Fruit fly (Drosophila melanogaster) whole organism, embryonic: Measurements from ENCODE around the gene Arf4.

Source experiments
- Abd-B ChIP-seq: fragments of 200-800 bp; sonication (Bioruptor generic); optimal IDR thresholded peaks from 2 replicates; lab custom pipeline; 2018; ENCODE audit warnings: missing biosample characterization, mild to moderate bottlenecking, missing genetic modification characterization, moderate library complexity
- Atf6 ChIP-seq: fragments of 200-800 bp; sonication (Bioruptor generic); IDR thresholded peaks from 2 replicates; pipeline ENCODE4 v1.3.6; 2022; ENCODE audit warnings: missing biosample characterization, missing genetic modification characterization
- CG10366 ChIP-seq: fragments of 200-800 bp; sonication (Bioruptor generic); IDR thresholded peaks from 2 replicates; pipeline ENCODE4 v1.3.6; 2022; ENCODE audit warnings: missing biosample characterization, missing genetic modification characterization
- CG11695 ChIP-seq: fragments of 200-800 bp; sonication (Bioruptor generic); IDR thresholded peaks from 3 replicates; pipeline ENCODE4 v1.3.6; 2022; ENCODE audit warnings: missing biosample characterization, missing genetic modification characterization
- CG16779 ChIP-seq: fragments of 200-800 bp; sonication (Bioruptor generic); IDR thresholded peaks from 2 replicates; pipeline ENCODE4 v1.3.6; 2022; ENCODE audit warnings: missing biosample characterization, missing genetic modification characterization
- CG1792 ChIP-seq: fragments of 200-800 bp; sonication (Bioruptor generic); optimal IDR thresholded peaks from 2 replicates; lab custom pipeline; 2016; ENCODE audit warnings: missing biosample characterization, missing genetic modification characterization
- CG18599 ChIP-seq: fragments of 200-800 bp; sonication (Bioruptor generic); optimal IDR thresholded peaks from 3 replicates; lab custom pipeline; 2017; ENCODE audit warnings: missing biosample characterization, missing genetic modification characterization, mild to moderate bottlenecking, moderate library complexity, missing genetic modification reagents
- CG18619 ChIP-seq: fragments of 200-800 bp; sonication (Bioruptor generic); optimal IDR thresholded peaks from 3 replicates; lab custom pipeline; 2017; ENCODE audit warnings: missing biosample characterization, mild to moderate bottlenecking, missing genetic modification characterization
- CG2116 ChIP-seq: fragments of 200-800 bp; sonication (Bioruptor generic); optimal IDR thresholded peaks from 3 replicates; lab custom pipeline; 2018; ENCODE audit warnings: missing biosample characterization, mild to moderate bottlenecking, missing genetic modification characterization
- CG30431 ChIP-seq: fragments of 200-800 bp; sonication (Bioruptor generic); optimal IDR thresholded peaks from 2 replicates; lab custom pipeline; 2017; ENCODE audit warnings: missing biosample characterization, missing genetic modification characterization
- CG31224 ChIP-seq: fragments of 200-800 bp; sonication (Bioruptor generic); IDR thresholded peaks from 2 replicates; pipeline ENCODE4 v1.3.6; 2022; ENCODE audit warnings: missing biosample characterization, missing genetic modification characterization
- CG42726 ChIP-seq: fragments of 200-800 bp; sonication (Bioruptor generic); IDR thresholded peaks from 2 replicates; pipeline ENCODE4 v1.3.6; 2022; ENCODE audit warnings: missing biosample characterization, missing genetic modification characterization; ENCODE audit not compliant: partially characterized antibody
- CG4360 ChIP-seq: fragments of 200-800 bp; sonication (Bioruptor generic); IDR thresholded peaks from 2 replicates; pipeline ENCODE4 v1.3.6; 2022; ENCODE audit warnings: missing biosample characterization, missing genetic modification characterization
- CG4854 ChIP-seq: fragments of 200-800 bp; sonication (Bioruptor generic); optimal IDR thresholded peaks from 2 replicates; lab custom pipeline; 2016; ENCODE audit warnings: missing biosample characterization, missing genetic modification characterization, inconsistent platforms
- CG6175 ChIP-seq: fragments of 200-800 bp; sonication (Bioruptor generic); IDR thresholded peaks from 3 replicates; pipeline ENCODE4 v1.3.6; 2022; ENCODE audit warnings: missing biosample characterization, missing genetic modification characterization
- CG6654 ChIP-seq: fragments of 200-800 bp; sonication (Bioruptor generic); optimal IDR thresholded peaks from 2 replicates; lab custom pipeline; 2017; ENCODE audit warnings: missing biosample characterization, mild to moderate bottlenecking, missing genetic modification characterization
- CG6813 ChIP-seq: fragments of 200-800 bp; sonication (Bioruptor generic); optimal IDR thresholded peaks from 2 replicates; lab custom pipeline; 2017; ENCODE audit warnings: missing biosample characterization, missing genetic modification characterization, mild to moderate bottlenecking, moderate library complexity, missing genetic modification reagents
- CG7556 ChIP-seq: fragments of 200-800 bp; sonication (Bioruptor generic); optimal IDR thresholded peaks from 2 replicates; lab custom pipeline; 2017; ENCODE audit warnings: missing biosample characterization, mild to moderate bottlenecking, missing genetic modification characterization
- CG7928 ChIP-seq: fragments of 200-800 bp; sonication (Bioruptor generic); optimal IDR thresholded peaks from 2 replicates; lab custom pipeline; 2017; ENCODE audit warnings: missing biosample characterization, mild to moderate bottlenecking, missing genetic modification characterization
- CG8089 ChIP-seq: fragments of 200-800 bp; sonication (Bioruptor generic); optimal IDR thresholded peaks from 3 replicates; lab custom pipeline; 2016; ENCODE audit warnings: missing biosample characterization, missing genetic modification characterization
- CG9817 ChIP-seq: fragments of 200-800 bp; sonication (Bioruptor generic); optimal IDR thresholded peaks from 2 replicates; lab custom pipeline; 2018; ENCODE audit warnings: missing biosample characterization, mild to moderate bottlenecking, missing genetic modification characterization, moderate library complexity
- Fer3 ChIP-seq: fragments of 200-800 bp; sonication (Bioruptor generic); optimal IDR thresholded peaks from 2 replicates; lab custom pipeline; 2018; ENCODE audit warnings: missing biosample characterization, mild to moderate bottlenecking, missing genetic modification characterization, moderate library complexity
- H2.0 ChIP-seq: fragments of 200-800 bp; sonication (Bioruptor generic); IDR thresholded peaks from 2 replicates; pipeline ENCODE4 v1.3.6; 2022; ENCODE audit warnings: missing biosample characterization, missing genetic modification characterization
- Hmx ChIP-seq: fragments of 200-800 bp; sonication (Bioruptor generic); optimal IDR thresholded peaks from 2 replicates; lab custom pipeline; 2016; ENCODE audit warnings: missing biosample characterization, missing genetic modification characterization
- Kr ChIP-seq: fragments of 200-800 bp; sonication (Bioruptor generic); optimal IDR thresholded peaks from 2 replicates; lab custom pipeline; 2017; ENCODE audit warnings: missing biosample characterization, mild to moderate bottlenecking, missing genetic modification characterization
- Lim3 ChIP-seq: fragments of 200-800 bp; sonication (Bioruptor generic); IDR thresholded peaks from 2 replicates; pipeline ENCODE4 v1.3.6; 2022; ENCODE audit warnings: missing biosample characterization, missing genetic modification characterization
- Mad ChIP-seq: fragments of 200-800 bp; sonication (Bioruptor generic); optimal IDR thresholded peaks from 2 replicates; lab custom pipeline; 2016; ENCODE audit warnings: missing biosample characterization, missing genetic modification characterization
- Ravus ChIP-seq: fragments of 200-800 bp; sonication (Bioruptor generic); IDR thresholded peaks from 2 replicates; pipeline ENCODE4 v1.3.6; 2022; ENCODE audit warnings: missing biosample characterization, missing genetic modification characterization
- Vsx1 ChIP-seq: fragments of 200-800 bp; sonication (Bioruptor generic); optimal IDR thresholded peaks from 2 replicates; lab custom pipeline; 2017; ENCODE audit warnings: missing biosample characterization, mild to moderate bottlenecking, missing genetic modification characterization, missing genetic modification reagents
- ac ChIP-seq: fragments of 200-800 bp; sonication (Bioruptor generic); optimal IDR thresholded peaks from 3 replicates; lab custom pipeline; 2017; ENCODE audit warnings: missing biosample characterization, mild to moderate bottlenecking, missing genetic modification characterization
- az2 ChIP-seq: fragments of 200-800 bp; sonication (Bioruptor generic); optimal IDR thresholded peaks from 3 replicates; lab custom pipeline; 2016; ENCODE audit warnings: missing biosample characterization, missing genetic modification characterization
- chif ChIP-seq, 2 experiments: fragments of 200-800 bp; sonication (Bioruptor generic); optimal IDR thresholded peaks; 3 replicates each; lab custom pipeline; 2016; ENCODE audit warnings: missing biosample characterization in 2 of 2, missing genetic modification characterization in 2 of 2
- crc ChIP-seq: fragments of 200-800 bp; sonication (Bioruptor generic); optimal IDR thresholded peaks from 2 replicates; lab custom pipeline; 2016; ENCODE audit warnings: missing biosample characterization, missing genetic modification characterization
- cwo ChIP-seq: fragments of 200-800 bp; sonication (Bioruptor generic); optimal IDR thresholded peaks from 3 replicates; lab custom pipeline; 2017; ENCODE audit warnings: missing biosample characterization, missing genetic modification characterization, mild to moderate bottlenecking, moderate library complexity, missing genetic modification reagents
- dan ChIP-seq: fragments of 200-800 bp; sonication (Bioruptor generic); IDR thresholded peaks from 2 replicates; pipeline ENCODE4 v1.3.6; 2022; ENCODE audit warnings: missing biosample characterization, missing genetic modification characterization
- dati ChIP-seq: fragments of 200-800 bp; sonication (Bioruptor generic); IDR thresholded peaks from 2 replicates; pipeline ENCODE4 v1.3.6; 2022; ENCODE audit warnings: missing biosample characterization, missing genetic modification characterization
- dmrt11E ChIP-seq: fragments of 200-800 bp; sonication (Bioruptor generic); optimal IDR thresholded peaks from 3 replicates; lab custom pipeline; 2018; ENCODE audit warnings: missing biosample characterization, mild to moderate bottlenecking, missing genetic modification characterization, moderate library complexity
- dpn ChIP-seq, 2 experiments: fragments of 200-800 bp; sonication (Bioruptor generic); optimal IDR thresholded peaks; 3 replicates each; lab custom pipeline; 2016; ENCODE audit warnings: missing biosample characterization in 2 of 2, missing genetic modification characterization in 2 of 2
- gsb-n ChIP-seq: fragments of 200-800 bp; sonication (Bioruptor generic); optimal IDR thresholded peaks from 3 replicates; lab custom pipeline; 2018; ENCODE audit warnings: missing biosample characterization, mild to moderate bottlenecking, missing genetic modification characterization
- jumu ChIP-seq: fragments of 200-800 bp; sonication (Bioruptor generic); optimal IDR thresholded peaks from 3 replicates; lab custom pipeline; 2016; ENCODE audit warnings: missing biosample characterization, missing genetic modification characterization
- lola ChIP-seq, 3 experiments: fragments of >200 bp in 2 of 3; fragments of 200-800 bp in 1 of 3; sonication (Bioruptor generic) in 1 of 3; optimal IDR thresholded peaks; 2 replicates each; lab custom pipeline; 2017 to 2019; ENCODE audit warnings: missing biosample characterization in 3 of 3, missing genetic modification characterization in 3 of 3, mild to moderate bottlenecking in 1 of 3, moderate library complexity in 1 of 3
- schlank ChIP-seq: fragments of 200-800 bp; sonication (Bioruptor generic); optimal IDR thresholded peaks from 2 replicates; lab custom pipeline; 2018; ENCODE audit warnings: missing biosample characterization, mild to moderate bottlenecking, missing genetic modification characterization
- tgo ChIP-seq: fragments of 200-800 bp; sonication (Bioruptor generic); IDR thresholded peaks from 3 replicates; pipeline ENCODE4 v1.3.6; 2022; ENCODE audit warnings: missing biosample characterization, missing genetic modification characterization
- unc-4 ChIP-seq: fragments of 200-800 bp; sonication (Bioruptor generic); IDR thresholded peaks from 2 replicates; pipeline ENCODE4 v1.3.6; 2022; ENCODE audit warnings: missing biosample characterization, missing genetic modification characterization; ENCODE audit not compliant: partially characterized antibody
- wor ChIP-seq: fragments of 200-800 bp; sonication (Bioruptor generic); IDR thresholded peaks from 2 replicates; pipeline ENCODE4 v1.3.6; 2022; ENCODE audit warnings: missing biosample characterization, missing genetic modification characterization
- zen2 ChIP-seq: fragments of 200-800 bp; sonication (Bioruptor generic); IDR thresholded peaks from 3 replicates; pipeline ENCODE4 v1.3.6; 2022; ENCODE audit warnings: missing biosample characterization, missing genetic modification characterization; ENCODE audit not compliant: partially characterized antibody
- zf30C ChIP-seq: fragments of 200-800 bp; sonication (Bioruptor generic); optimal IDR thresholded peaks from 3 replicates; lab custom pipeline; 2018; ENCODE audit warnings: missing biosample characterization, mild to moderate bottlenecking, missing genetic modification characterization
- zfh2 ChIP-seq: fragments of 200-800 bp; sonication (Bioruptor generic); optimal IDR thresholded peaks from 2 replicates; lab custom pipeline; 2016; ENCODE audit warnings: missing biosample characterization, missing genetic modification characterization

Arf4 gene

DNA sequence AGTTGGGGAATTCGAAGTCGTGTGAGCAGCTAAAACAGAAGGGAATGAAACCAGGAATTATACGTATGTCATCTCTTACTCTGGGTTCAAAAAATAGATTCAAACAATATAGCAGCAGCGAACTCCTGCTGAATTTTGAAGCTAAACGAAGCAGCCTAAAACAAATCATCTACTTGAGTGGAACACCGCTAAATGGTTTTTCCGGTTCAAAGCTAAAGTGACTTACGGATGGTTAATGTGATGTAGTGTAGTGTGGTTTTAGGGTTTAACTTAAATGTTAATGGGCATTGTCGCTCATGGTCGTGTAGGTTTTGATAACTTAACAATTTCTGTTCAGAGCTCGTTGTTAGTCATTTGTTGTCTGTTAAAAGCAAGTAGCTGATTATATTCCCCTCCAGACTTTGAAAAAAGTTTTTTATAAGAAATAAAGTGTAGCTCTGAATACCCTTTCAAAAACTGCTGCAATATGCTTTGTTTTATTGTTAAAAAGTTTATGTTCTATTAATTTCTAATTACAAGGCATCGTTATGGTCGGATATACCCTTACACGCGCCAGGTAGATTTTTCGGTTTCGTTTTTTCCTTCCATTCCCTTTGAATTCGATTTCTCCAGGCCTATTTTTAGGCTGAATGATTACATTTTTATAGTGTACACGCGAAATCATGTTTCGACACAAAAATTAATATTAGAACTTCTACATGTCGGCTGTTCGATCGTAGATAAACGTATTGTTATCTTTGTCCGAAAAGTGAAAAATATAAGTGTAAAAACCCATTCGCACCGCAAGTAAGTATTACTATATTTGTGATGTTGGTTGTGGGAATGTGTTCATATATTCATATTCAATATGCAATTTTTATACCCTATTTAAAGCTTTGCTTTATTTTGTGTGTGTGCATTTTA lies 10.8 kb upstream of the Arf4 start (continued):
- TF ChIP-seq unc-4 (GFP tag; lab: Robert Waterston, UW) (no peak), dan (GFP tag; lab: Robert Waterston, UW) (no peak), lola (GFP tag; optimal IDR thresholded peaks at IDR 0.05; lab: Kevin White, UChicago) (peak in 1 of 3 experiments; percentile 93), zfh2 (peak; percentile 87), CG18619 (GFP tag; lab: Kevin White, UChicago) (no peak), CG8089 (peak; percentile 89), wor (GFP tag; lab: Robert Waterston, UW) (no peak), crc (GFP tag; lab: Kevin White, UChicago) (peak; percentile 91), CG7928 (peak; percentile 30), CG1792 (GFP tag; lab: Kevin White, UChicago) (peak; percentile 93), tgo (no peak; the same call in 2 of the 3 replicates), dmrt11E (peak; percentile 95), CG11695 (GFP tag; lab: Robert Waterston, UW) (peak; percentile 93), Mad (GFP tag; lab: Kevin White, UChicago) (peak; percentile 93), CG9817 (tag; lab: Kevin White, UChicago) (no peak), ac (peak; percentile 52), CG6813 (GFP tag; lab: Kevin White, UChicago) (peak; percentile 90), zf30C (GFP tag; lab: Kevin White, UChicago) (no peak), CG4854 (GFP tag; lab: Kevin White, UChicago) (peak; percentile 83), CG18599 (GFP tag; lab: Kevin White, UChicago) (no peak), CG31224 (GFP tag; lab: Robert Waterston, UW) (no peak), Abd-B (GFP tag; lab: Kevin White, UChicago) (no peak), CG16779 (GFP tag; lab: Robert Waterston, UW) (no peak; the same call in 1 of the 2 replicates), Fer3 (tag; lab: Kevin White, UChicago) (peak; percentile 89), Atf6 (GFP tag; lab: Robert Waterston, UW) (peak; percentile 95), CG6654 (peak; percentile 69), H2.0 (GFP tag; lab: Robert Waterston, UW) (no peak), CG7556 (peak; percentile 91), CG42726 (no peak), zen2 (no peak), dpn (GFP tag; optimal IDR thresholded peaks at IDR 0.05; lab: Kevin White, UChicago) (peak; percentile 94 to 95), Kr (GFP tag; lab: Kevin White, UChicago) (no peak), CG4360 (GFP tag; lab: Robert Waterston, UW) (no peak; the same call in 1 of the 2 replicates), gsb-n (tag; lab: Kevin White, UChicago) (peak; percentile 93), chif (GFP tag; optimal IDR thresholded peaks at IDR 0.05; lab: Kevin White, UChicago) (peak; percentile 94 to 96), CG6175 (GFP tag; lab: Robert Waterston, UW) (no peak; the same call in 2 of the 3 replicates), Lim3 (GFP tag; lab: Robert Waterston, UW) (no peak), cwo (no peak), Hmx (GFP tag; lab: Kevin White, UChicago) (peak; percentile 78), jumu (GFP tag; lab: Kevin White, UChicago) (peak; percentile 92), az2 (GFP tag; lab: Kevin White, UChicago) (peak; percentile 95), CG10366 (GFP tag; lab: Robert Waterston, UW) (no peak), CG30431 (GFP tag; lab: Kevin White, UChicago) (no peak), schlank (tag; lab: Kevin White, UChicago) (peak; percentile 79), Vsx1 (GFP tag; lab: Kevin White, UChicago) (peak; percentile 85), CG2116 (peak; percentile 76), Ravus (GFP tag; lab: Robert Waterston, UW) (peak; percentile 69), dati (GFP tag; lab: Robert Waterston, UW) (no peak; the same call in 1 of the 2 replicates)
